Worm (Caenorhabditis elegans): ENCODE results near the gene sid-3.

sid-3 gene

ce11 chrX:17216178-17216577 lies 30.0 kb downstream of the sid-3 start:
- TF ChIP-seq Y75B8A.6 (GFP tag; IDR thresholded peaks at IDR 0.05), result no peak
- 0 out of 2 replicates have a peak, but pooled peaks have one; percentile 30 for TF ChIP-seq tra-1 (GFP tag; IDR thresholded peaks at IDR 0.05)
- no peak for TF ChIP-seq ceh-20 (GFP tag; IDR thresholded peaks at IDR 0.05)
- TF ChIP-seq T26A8.4 (GFP tag; IDR thresholded peaks at IDR 0.05), result no peak
- TF ChIP-seq lin-38 (GFP tag; IDR thresholded peaks at IDR 0.05), result no peak
- no peak for TF ChIP-seq lin-13 (GFP tag; optimal IDR thresholded peaks at IDR 0.05)
- TF ChIP-seq F49E8.2 (tag; optimal IDR thresholded peaks at IDR 0.05; ENCODE audit: borderline replicate concordance), result no peak
- peak; percentile 0 for TF ChIP-seq mes-2 (tag; optimal IDR thresholded peaks at IDR 0.05; ENCODE audit: poor library complexity, severe bottlenecking)
- no peak for TF ChIP-seq sdz-12 (GFP tag; optimal IDR thresholded peaks at IDR 0.05)
- no peak for TF ChIP-seq F37D6.2 (tag; optimal IDR thresholded peaks at IDR 0.05)
- TF ChIP-seq Y105C5A.15 (GFP tag; IDR thresholded peaks at IDR 0.05), result no peak
- no peak for TF ChIP-seq unc-62 (GFP tag; optimal IDR thresholded peaks at IDR 0.05 in 1 of 2)
- TF ChIP-seq unc-62 (tag; optimal IDR thresholded peaks at IDR 0.05), result no peak
- no peak for TF ChIP-seq D1046.2 (GFP tag; IDR thresholded peaks at IDR 0.05)
- peak; percentile 4; the same call in 1 of the 2 replicates for TF ChIP-seq pha-4 (GFP tag; IDR thresholded peaks at IDR 0.05)
- TF ChIP-seq pha-4 (tag; optimal IDR thresholded peaks at IDR 0.05), result no peak
- TF ChIP-seq fos-1 (tag; optimal IDR thresholded peaks at IDR 0.05), result no peak
- TF ChIP-seq dmd-6 (GFP tag; IDR thresholded peaks at IDR 0.05), result peak; percentile 58
- TF ChIP-seq ceh-82 (tag; optimal IDR thresholded peaks at IDR 0.05), result no peak
- TF ChIP-seq hif-1 (tag; optimal IDR thresholded peaks at IDR 0.05), result no peak
- no peak for TF ChIP-seq madf-9 (GFP tag; conservative IDR thresholded peaks at IDR 0.05)
- no peak for TF ChIP-seq ces-1 (GFP tag; optimal IDR thresholded peaks at IDR 0.05)
- TF ChIP-seq jun-1 (tag; optimal IDR thresholded peaks at IDR 0.05), result no peak
- TF ChIP-seq cey-2 (tag; optimal IDR thresholded peaks at IDR 0.05; ENCODE audit: borderline replicate concordance, insufficient read depth), result no peak
- no peak for TF ChIP-seq nhr-6 (tag; optimal IDR thresholded peaks at IDR 0.05)
- no peak for TF ChIP-seq nhr-237 (tag; optimal IDR thresholded peaks at IDR 0.05)
- TF ChIP-seq fkh-10 (GFP tag; optimal IDR thresholded peaks at IDR 0.05), result no peak
- no peak for TF ChIP-seq spr-1 (tag; optimal IDR thresholded peaks at IDR 0.05)
- TF ChIP-seq mdt-29 (GFP tag; IDR thresholded peaks at IDR 0.05), result no peak
- TF ChIP-seq skn-1 (tag; optimal IDR thresholded peaks at IDR 0.05), result no peak
- no peak for TF ChIP-seq dmd-8 (GFP tag; IDR thresholded peaks at IDR 0.05)
- no peak for TF ChIP-seq daf-16 (GFP tag; optimal IDR thresholded peaks at IDR 0.05)
- peak; percentile 43 for TF ChIP-seq daf-16 (tag; optimal IDR thresholded peaks at IDR 0.05)
- no peak for TF ChIP-seq nhr-77 (tag; optimal IDR thresholded peaks at IDR 0.05)
- no peak for TF ChIP-seq ceh-28 (tag; optimal IDR thresholded peaks at IDR 0.05)
- TF ChIP-seq nhr-76 (tag; optimal IDR thresholded peaks at IDR 0.05), result no peak
- peak; percentile 79 for TF ChIP-seq mxl-3 (GFP tag; optimal IDR thresholded peaks at IDR 0.05)
- TF ChIP-seq nhr-102 (tag; optimal IDR thresholded peaks at IDR 0.05), result no peak
- no peak for TF ChIP-seq unc-130 (GFP tag; optimal IDR thresholded peaks at IDR 0.05)
- no peak for TF ChIP-seq Y48G9A.11 (GFP tag; IDR thresholded peaks at IDR 0.05)
- TF ChIP-seq duxl-1 (tag; optimal IDR thresholded peaks at IDR 0.05; ENCODE audit: poor library complexity), result no peak
- TF ChIP-seq arid-1 (GFP tag; conservative IDR thresholded peaks at IDR 0.05), result no peak
- TF ChIP-seq F26F4.8 (GFP tag; conservative IDR thresholded peaks at IDR 0.05), result no peak
- no peak for TF ChIP-seq T20F7.1 (GFP tag; optimal IDR thresholded peaks at IDR 0.05)
- TF ChIP-seq nhr-48 (tag; optimal IDR thresholded peaks at IDR 0.05), result peak; percentile 4
- TF ChIP-seq zip-11 (GFP tag; IDR thresholded peaks at IDR 0.05), result no peak
- TF ChIP-seq nhr-41 (GFP tag; IDR thresholded peaks at IDR 0.05), result no peak
- no peak for TF ChIP-seq saeg-2 (GFP tag; IDR thresholded peaks at IDR 0.05)
- TF ChIP-seq snpc-4 (tag; optimal IDR thresholded peaks at IDR 0.05), result no peak
- TF ChIP-seq ceh-32 (tag; optimal IDR thresholded peaks at IDR 0.05; ENCODE audit: poor library complexity), result no peak
- TF ChIP-seq ceh-44 (GFP tag; IDR thresholded peaks at IDR 0.05), result no peak
- peak; percentile 50 for TF ChIP-seq pqm-1 (tag; optimal IDR thresholded peaks at IDR 0.05)
